Fruit fly (Drosophila melanogaster) whole organism, embryonic: ENCODE measurements around the gene kraken.
A peak's percentile ranks its signal among the peaks of the same experiment; 100 is the strongest.

Source experiments
- BtbVII ChIP-seq: fragments of 200-800 bp; sonication (Bioruptor generic); optimal IDR thresholded peaks from 3 replicates; lab custom pipeline; 2017; ENCODE audit warnings: missing biosample characterization, mild to moderate bottlenecking, missing genetic modification characterization
- CG10565 ChIP-seq: fragments of 200-800 bp; sonication (Bioruptor generic); optimal IDR thresholded peaks from 3 replicates; lab custom pipeline; 2016; ENCODE audit warnings: missing biosample characterization, mild to moderate bottlenecking, missing genetic modification characterization
- CG11560 ChIP-seq: fragments of 200-800 bp; sonication (Bioruptor generic); IDR thresholded peaks from 3 replicates; pipeline ENCODE4 v1.3.6; 2022; ENCODE audit warnings: missing biosample characterization, missing genetic modification characterization
- CG13775 ChIP-seq: fragments of 200-800 bp; sonication (Bioruptor generic); optimal IDR thresholded peaks from 3 replicates; lab custom pipeline; 2017; ENCODE audit warnings: missing biosample characterization, mild to moderate bottlenecking, missing genetic modification characterization
- CG13894 ChIP-seq: fragments of 200-800 bp; sonication (Bioruptor generic); optimal IDR thresholded peaks from 3 replicates; lab custom pipeline; 2018; ENCODE audit warnings: missing biosample characterization, mild to moderate bottlenecking, missing genetic modification characterization, moderate library complexity
- CG14050 ChIP-seq: fragments of 200-800 bp; sonication (Bioruptor generic); IDR thresholded peaks from 3 replicates; pipeline ENCODE4 v1.3.6; 2022; ENCODE audit warnings: missing biosample characterization, missing genetic modification characterization
- CG15601 ChIP-seq: fragments of 200-800 bp; sonication (Bioruptor generic); optimal IDR thresholded peaks from 3 replicates; lab custom pipeline; 2019; ENCODE audit warnings: missing biosample characterization, mild to moderate bottlenecking, missing genetic modification characterization, moderate library complexity
- CG1602 ChIP-seq: fragments of 200-800 bp; sonication (Bioruptor generic); optimal IDR thresholded peaks from 3 replicates; lab custom pipeline; 2016; ENCODE audit warnings: missing biosample characterization, missing genetic modification characterization
- CG17361 ChIP-seq: fragments of 200-800 bp; sonication (Bioruptor generic); IDR thresholded peaks from 3 replicates; pipeline ENCODE4 v1.3.6; 2022; ENCODE audit warnings: missing biosample characterization, missing genetic modification characterization
- CG18011 ChIP-seq: fragments of 200-800 bp; sonication (Bioruptor generic); optimal IDR thresholded peaks from 2 replicates; lab custom pipeline; 2017; ENCODE audit warnings: missing biosample characterization, missing genetic modification characterization, mild to moderate bottlenecking, moderate library complexity, missing genotype
- CG1832 ChIP-seq: fragments of 200-800 bp; sonication (Bioruptor generic); optimal IDR thresholded peaks from 2 replicates; lab custom pipeline; 2017; ENCODE audit warnings: missing biosample characterization, mild to moderate bottlenecking, missing genetic modification characterization, inconsistent platforms
- CG2678 ChIP-seq: fragments of 200-800 bp; sonication (Bioruptor generic); optimal IDR thresholded peaks from 3 replicates; lab custom pipeline; 2019; ENCODE audit warnings: missing biosample characterization, mild to moderate bottlenecking, missing genetic modification characterization, moderate library complexity
- CG31224 ChIP-seq: fragments of 200-800 bp; sonication (Bioruptor generic); IDR thresholded peaks from 2 replicates; pipeline ENCODE4 v1.3.6; 2022; ENCODE audit warnings: missing biosample characterization, missing genetic modification characterization
- CG34422 ChIP-seq: fragments of 200-800 bp; sonication (Bioruptor generic); IDR thresholded peaks from 3 replicates; pipeline ENCODE4 v1.3.6; 2022; ENCODE audit warnings: missing biosample characterization, missing genetic modification characterization
- CG5953 ChIP-seq: fragments of 200-800 bp; sonication (Bioruptor generic); IDR thresholded peaks from 2 replicates; pipeline ENCODE4 v1.3.6; 2022; ENCODE audit warnings: missing biosample characterization, missing genetic modification characterization
- CG7271 ChIP-seq: fragments of 200-800 bp; sonication (Bioruptor generic); optimal IDR thresholded peaks from 2 replicates; lab custom pipeline; 2018; ENCODE audit warnings: missing biosample characterization, mild to moderate bottlenecking, missing genetic modification characterization, moderate library complexity
- CG7786 ChIP-seq: fragments of 200-800 bp; sonication (Bioruptor generic); optimal IDR thresholded peaks from 2 replicates; lab custom pipeline; 2016; ENCODE audit warnings: missing biosample characterization, missing genetic modification characterization
- CG8281 ChIP-seq: fragments of 200-800 bp; sonication (Bioruptor generic); optimal IDR thresholded peaks from 2 replicates; lab custom pipeline; 2018; ENCODE audit warnings: missing biosample characterization, mild to moderate bottlenecking, missing genetic modification characterization, moderate library complexity
- CG8765 ChIP-seq: fragments of 200-800 bp; sonication (Bioruptor generic); IDR thresholded peaks from 2 replicates; pipeline ENCODE4 v1.3.6; 2022; ENCODE audit warnings: missing biosample characterization, missing genetic modification characterization
- CG8944 ChIP-seq: fragments of 200-800 bp; sonication (Bioruptor generic); optimal IDR thresholded peaks from 3 replicates; lab custom pipeline; 2016; ENCODE audit warnings: missing biosample characterization, missing genetic modification characterization
- CG9817 ChIP-seq: fragments of 200-800 bp; sonication (Bioruptor generic); optimal IDR thresholded peaks from 2 replicates; lab custom pipeline; 2018; ENCODE audit warnings: missing biosample characterization, mild to moderate bottlenecking, missing genetic modification characterization, moderate library complexity
- CHES-1-like ChIP-seq: fragments of 200-800 bp; sonication (Bioruptor generic); optimal IDR thresholded peaks from 2 replicates; lab custom pipeline; 2016; ENCODE audit warnings: missing biosample characterization, missing genetic modification characterization
- CTCF ChIP-seq: fragments of 200-800 bp; sonication (Bioruptor generic); optimal IDR thresholded peaks from 2 replicates; lab custom pipeline; 2017; ENCODE audit warnings: missing biosample characterization, mild to moderate bottlenecking, missing genetic modification characterization, moderate library complexity
- CkIIα-i1 ChIP-seq: fragments of 200-800 bp; sonication (Bioruptor generic); IDR thresholded peaks from 2 replicates; pipeline ENCODE4 v1.3.6; 2022; ENCODE audit warnings: missing biosample characterization, missing genetic modification characterization
- Dip2 ChIP-seq: fragments of 200-800 bp; sonication (Bioruptor generic); IDR thresholded peaks from 2 replicates; pipeline ENCODE4 v1.3.6; 2022; ENCODE audit warnings: missing biosample characterization, missing genetic modification characterization
- Dip3 ChIP-seq: fragments of 200-800 bp; sonication (Bioruptor generic); optimal IDR thresholded peaks from 3 replicates; lab custom pipeline; 2016; ENCODE audit warnings: missing biosample characterization, missing genetic modification characterization
- ERR ChIP-seq: fragments of 200-800 bp; sonication (Bioruptor generic); optimal IDR thresholded peaks from 2 replicates; lab custom pipeline; 2016; ENCODE audit warnings: missing biosample characterization, missing genetic modification characterization
- Eip74EF ChIP-seq, 2 experiments: fragments of 200-800 bp in 1 of 2; fragments of >200 bp in 1 of 2; sonication (Bioruptor generic) in 1 of 2; optimal IDR thresholded peaks; 2 replicates each; lab custom pipeline; 2017 to 2019; ENCODE audit warnings: missing biosample characterization in 2 of 2, missing genetic modification characterization in 2 of 2, mild to moderate bottlenecking in 1 of 2, moderate library complexity in 1 of 2
- Hr39 ChIP-seq: fragments of >200 bp; optimal IDR thresholded peaks from 2 replicates; lab custom pipeline; 2017
- Mad ChIP-seq: fragments of 200-800 bp; sonication (Bioruptor generic); optimal IDR thresholded peaks from 2 replicates; lab custom pipeline; 2016; ENCODE audit warnings: missing biosample characterization, missing genetic modification characterization
- Mes4 ChIP-seq: fragments of 200-800 bp; sonication (Bioruptor generic); optimal IDR thresholded peaks from 2 replicates; lab custom pipeline; 2016; ENCODE audit warnings: missing biosample characterization, missing genetic modification characterization
- NC2α ChIP-seq: fragments of 200-800 bp; sonication (Bioruptor generic); optimal IDR thresholded peaks from 2 replicates; lab custom pipeline; 2016; ENCODE audit warnings: missing biosample characterization, missing genetic modification characterization
- Nf-YA ChIP-seq: fragments of 200-800 bp; sonication (Bioruptor generic); IDR thresholded peaks from 2 replicates; pipeline ENCODE4 v1.3.6; 2022; ENCODE audit warnings: missing biosample characterization, missing genetic modification characterization
- Scr ChIP-seq: fragments of 200-800 bp; sonication (Bioruptor generic); IDR thresholded peaks from 2 replicates; pipeline ENCODE4 v1.3.6; 2022; ENCODE audit warnings: missing biosample characterization, missing genetic modification characterization; ENCODE audit not compliant: partially characterized antibody
- Sin3A ChIP-seq: fragments of >200 bp; optimal IDR thresholded peaks from 2 replicates; lab custom pipeline; 2018
- Ssrp ChIP-seq: fragments of 200-800 bp; sonication (Bioruptor generic); optimal IDR thresholded peaks from 2 replicates; lab custom pipeline; 2018; ENCODE audit warnings: missing biosample characterization, mild to moderate bottlenecking, missing genetic modification characterization, moderate library complexity
- abd-A ChIP-seq: fragments of 200-800 bp; sonication (Bioruptor generic); optimal IDR thresholded peaks from 3 replicates; lab custom pipeline; 2019; ENCODE audit warnings: missing biosample characterization, mild to moderate bottlenecking, missing genetic modification characterization, moderate library complexity
- al ChIP-seq: fragments of 200-800 bp; sonication (Bioruptor generic); IDR thresholded peaks from 2 replicates; pipeline ENCODE4 v1.3.6; 2022; ENCODE audit warnings: missing biosample characterization, missing genetic modification characterization
- az2 ChIP-seq: fragments of 200-800 bp; sonication (Bioruptor generic); optimal IDR thresholded peaks from 3 replicates; lab custom pipeline; 2016; ENCODE audit warnings: missing biosample characterization, missing genetic modification characterization
- bcd ChIP-seq: fragments of 200-800 bp; sonication (Bioruptor generic); optimal IDR thresholded peaks from 2 replicates; lab custom pipeline; 2017; ENCODE audit warnings: missing biosample characterization, mild to moderate bottlenecking, missing genetic modification characterization
- crc ChIP-seq: fragments of 200-800 bp; sonication (Bioruptor generic); optimal IDR thresholded peaks from 2 replicates; lab custom pipeline; 2016; ENCODE audit warnings: missing biosample characterization, missing genetic modification characterization
- emc ChIP-seq: fragments of 200-800 bp; sonication (Bioruptor generic); optimal IDR thresholded peaks from 2 replicates; lab custom pipeline; 2016; ENCODE audit warnings: missing biosample characterization, missing genetic modification characterization
- gro ChIP-seq: fragments of 200-800 bp; sonication (Bioruptor generic); optimal IDR thresholded peaks from 2 replicates; lab custom pipeline; 2016; ENCODE audit warnings: missing biosample characterization, missing genetic modification characterization
- hkb ChIP-seq, 2 experiments: fragments of 200-800 bp in 1 of 2; fragments of >200 bp in 1 of 2; sonication (Bioruptor generic) in 1 of 2; IDR thresholded peaks in 1 of 2; optimal IDR thresholded peaks in 1 of 2; 2 replicates each; pipeline versions ENCODE4 v1.3.6 to Lab custom; 2017 to 2022; ENCODE audit warnings: missing biosample characterization in 1 of 2, missing genetic modification characterization in 1 of 2
- sens ChIP-seq: fragments of 200-800 bp; sonication (Bioruptor generic); peaks from one replicate; lab custom pipeline; 2016; ENCODE audit warnings: missing biosample characterization, missing genetic modification characterization
- tgo ChIP-seq: fragments of 200-800 bp; sonication (Bioruptor generic); IDR thresholded peaks from 3 replicates; pipeline ENCODE4 v1.3.6; 2022; ENCODE audit warnings: missing biosample characterization, missing genetic modification characterization
- tin ChIP-seq: fragments of 200-800 bp; sonication (Bioruptor generic); optimal IDR thresholded peaks from 3 replicates; lab custom pipeline; 2016; ENCODE audit warnings: missing biosample characterization, missing genetic modification characterization
- tio ChIP-seq: fragments of 200-800 bp; sonication (Bioruptor generic); optimal IDR thresholded peaks from 2 replicates; lab custom pipeline; 2017; ENCODE audit warnings: missing biosample characterization, missing genetic modification characterization, inconsistent platforms
- tx ChIP-seq: fragments of 200-800 bp; sonication (Bioruptor generic); optimal IDR thresholded peaks from 2 replicates; lab custom pipeline; 2016; ENCODE audit warnings: missing biosample characterization, missing genetic modification characterization
- z ChIP-seq: fragments of 200-800 bp; sonication (Bioruptor generic); IDR thresholded peaks from 3 replicates; pipeline ENCODE4 v1.3.6; 2022; ENCODE audit warnings: missing biosample characterization, missing genetic modification characterization
- zfh1 ChIP-seq: fragments of 200-800 bp; sonication (Bioruptor generic); IDR thresholded peaks from 3 replicates; pipeline ENCODE4 v1.3.6; 2022; ENCODE audit warnings: missing biosample characterization, missing genetic modification characterization

kraken gene

DNA sequence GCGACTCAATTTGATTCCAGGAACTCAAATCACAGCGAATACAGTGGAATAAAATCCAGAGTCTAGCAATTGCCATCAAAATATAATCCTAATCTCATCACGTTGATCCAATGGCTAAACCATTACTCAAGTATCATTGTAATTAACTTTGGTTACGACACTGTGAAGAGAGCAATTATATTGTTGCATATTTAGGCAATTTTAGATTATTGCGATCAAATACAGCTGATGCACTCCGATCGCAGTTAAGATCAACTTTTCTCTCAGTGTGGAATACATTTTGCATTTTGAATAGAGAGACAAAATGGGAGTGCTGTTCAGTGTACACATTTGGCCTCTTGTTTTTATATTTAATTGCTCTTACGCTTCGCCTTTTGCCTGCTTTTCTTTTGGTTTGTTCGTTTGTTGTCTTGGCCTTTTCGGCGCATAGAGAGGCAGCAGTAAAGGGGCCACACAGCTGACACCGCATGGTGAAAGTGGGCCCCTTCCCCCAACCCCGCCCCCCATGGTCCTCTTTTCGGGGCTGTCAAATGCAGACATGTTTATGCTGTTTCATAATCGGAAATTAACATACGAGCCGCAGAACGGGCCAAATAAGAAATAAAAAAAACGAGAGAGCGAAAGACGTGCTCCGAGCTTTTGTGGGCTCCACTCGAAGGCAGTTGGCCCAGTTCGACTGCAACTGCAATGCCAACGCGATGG lies 6.2 kb upstream of the kraken start (continued):
- no peak for TF ChIP-seq CkIIα-i1
- TF ChIP-seq CG31224 (GFP tag; lab: Robert Waterston, UW), result no peak
- peak; percentile 39 for TF ChIP-seq CG15601 (tag; lab: Kevin White, UChicago)
- TF ChIP-seq CG14050 (GFP tag; lab: Robert Waterston, UW), result no peak
- TF ChIP-seq CG13894 (tag; lab: Kevin White, UChicago), result no peak
- no peak for TF ChIP-seq ERR (GFP tag; lab: Kevin White, UChicago)
- TF ChIP-seq bcd (GFP tag; lab: Kevin White, UChicago), result peak; percentile 62
- TF ChIP-seq Nf-YA (GFP tag; lab: Robert Waterston, UW), result no peak
- peak; percentile 40; the same call in 1 of the 3 replicates for TF ChIP-seq tgo (GFP tag; lab: Robert Waterston, UW)
- peak; percentile 0 for TF ChIP-seq abd-A (tag; lab: Kevin White, UChicago)
- TF ChIP-seq CG8944 (GFP tag; lab: Kevin White, UChicago), result no peak
- no peak for TF ChIP-seq Dip2 (GFP tag; lab: Robert Waterston, UW)
- TF ChIP-seq CHES-1-like, result peak; percentile 56
- peak; percentile 60 for TF ChIP-seq CG7786
- TF ChIP-seq CG34422 (GFP tag; lab: Robert Waterston, UW), result peak; percentile 8; the same call in 1 of the 3 replicates
- peak; percentile 12 for TF ChIP-seq tin (GFP tag; lab: Kevin White, UChicago)
- peak; percentile 21 for TF ChIP-seq CG9817 (tag; lab: Kevin White, UChicago)
- peak; percentile 32 for TF ChIP-seq gro (GFP tag; lab: Kevin White, UChicago)
- no peak for TF ChIP-seq CG18011 (GFP tag; lab: Kevin White, UChicago)
- 0 out of 3 replicates have a peak, but pooled peaks have one; percentile 5 for TF ChIP-seq zfh1 (GFP tag; lab: Robert Waterston, UW)
- TF ChIP-seq CG13775 (GFP tag; lab: Kevin White, UChicago), result peak; percentile 21
- peak; percentile 96 for TF ChIP-seq sens (GFP tag; lab: Kevin White, UChicago)
- peak; percentile 77; the same call in 2 of the 3 replicates for TF ChIP-seq CG17361 (GFP tag; lab: Robert Waterston, UW)
- peak; percentile 68 for TF ChIP-seq az2 (GFP tag; lab: Kevin White, UChicago)
- peak; percentile 71 for TF ChIP-seq CG2678
- TF ChIP-seq al, result no peak
- no peak for TF ChIP-seq CG8765
- no peak for TF ChIP-seq z (GFP tag; lab: Robert Waterston, UW)
- no peak for TF ChIP-seq CTCF (GFP tag; lab: Kevin White, UChicago)
- peak; percentile 33 for TF ChIP-seq tx (GFP tag; lab: Kevin White, UChicago)
- TF ChIP-seq Hr39, result no peak
- TF ChIP-seq Mes4 (GFP tag; lab: Kevin White, UChicago), result peak; percentile 50
- TF ChIP-seq CG7271 (tag; lab: Kevin White, UChicago), result no peak
- peak; percentile 27 for TF ChIP-seq crc (GFP tag; lab: Kevin White, UChicago)
- peak; percentile 37 for TF ChIP-seq BtbVII (GFP tag; lab: Kevin White, UChicago)
- TF ChIP-seq tio, result peak; percentile 37
- no peak for TF ChIP-seq CG5953
- no peak for TF ChIP-seq Scr (GFP tag; lab: Robert Waterston, UW)
- TF ChIP-seq CG1832 (GFP tag; lab: Kevin White, UChicago), result no peak
- peak; percentile 38 for TF ChIP-seq CG1602 (GFP tag; lab: Kevin White, UChicago)
- no peak for TF ChIP-seq emc (GFP tag; lab: Kevin White, UChicago)
- peak; percentile 69 for TF ChIP-seq Ssrp (tag; lab: Kevin White, UChicago)
- TF ChIP-seq NC2α (GFP tag; lab: Kevin White, UChicago), result no peak
- TF ChIP-seq Mad (GFP tag; lab: Kevin White, UChicago), result peak; percentile 42
- no peak for TF ChIP-seq Sin3A (lab: Kevin White, UChicago)
- no peak for TF ChIP-seq CG11560 (tag; lab: Robert Waterston, UW)
- TF ChIP-seq Dip3 (GFP tag; lab: Kevin White, UChicago), result peak; percentile 17
- TF ChIP-seq Eip74EF (GFP tag; optimal IDR thresholded peaks at IDR 0.05; lab: Kevin White, UChicago), result peak in 1 of 2 experiments; percentile 87
- peak; percentile 11 for TF ChIP-seq CG8281 (tag; lab: Kevin White, UChicago)
- no peak for TF ChIP-seq hkb (optimal IDR thresholded peaks at IDR 0.05; lab: Kevin White, UChicago)
- peak; percentile 31; the same call in 1 of the 2 replicates for TF ChIP-seq hkb (GFP tag; IDR thresholded peaks at IDR 0.05; lab: Robert Waterston, UW)
- no peak for TF ChIP-seq CG10565 (GFP tag; lab: Kevin White, UChicago)
